Fruit fly (Drosophila melanogaster) whole organism, wandering third instar larva: ENCODE measurements around the gene CG32548.

Experiments used
- CG9705 ChIP-seq: fragments of 200-800 bp; sonication (Bioruptor generic); optimal IDR thresholded peaks from 2 replicates; lab custom pipeline; 2018; ENCODE audit warnings: missing biosample characterization, mild to moderate bottlenecking, missing genetic modification characterization
- Myc ChIP-seq: fragments of >200 bp; optimal IDR thresholded peaks from 2 replicates; lab custom pipeline; 2017
- Sp1 ChIP-seq: fragments of 200-800 bp; sonication (Bioruptor generic); optimal IDR thresholded peaks from 3 replicates; lab custom pipeline; 2019; ENCODE audit warnings: missing biosample characterization, mild to moderate bottlenecking, missing genetic modification characterization, moderate library complexity
- br ChIP-seq: fragments of 200-800 bp; sonication (Bioruptor generic); optimal IDR thresholded peaks from 2 replicates; lab custom pipeline; 2016; ENCODE audit warnings: missing biosample characterization, missing genetic modification characterization
- dl ChIP-seq, 2 experiments: fragments of 175-275, 200-275 bp in 1 of 2; fragments of 200-275 bp in 1 of 2; sonication (Bioruptor generic); optimal IDR thresholded peaks; lab custom pipeline; 2018; ENCODE audit warnings: mild to moderate bottlenecking in 2 of 2, missing biosample characterization in 2 of 2, missing genetic modification characterization in 2 of 2, moderate library complexity in 2 of 2; ENCODE audit not compliant: partially characterized antibody in 2 of 2, insufficient read depth in 1 of 2
- dsf ChIP-seq: sonication (Bioruptor generic); optimal IDR thresholded peaks from 2 replicates; lab custom pipeline; 2016; ENCODE audit warnings: missing biosample characterization, missing genetic modification characterization, borderline replicate concordance
- fru ChIP-seq: fragments of 200-800 bp; sonication (Bioruptor generic); optimal IDR thresholded peaks from 3 replicates; lab custom pipeline; 2016; ENCODE audit warnings: missing biosample characterization, mild to moderate bottlenecking, missing genetic modification characterization
- pan ChIP-seq: fragments of >200 bp; optimal IDR thresholded peaks from 2 replicates; lab custom pipeline; 2017
- sv ChIP-seq: fragments of 200-800 bp; sonication (Bioruptor generic); optimal IDR thresholded peaks from 3 replicates; lab custom pipeline; 2016; ENCODE audit warnings: missing biosample characterization, missing genetic modification characterization

DNA sequence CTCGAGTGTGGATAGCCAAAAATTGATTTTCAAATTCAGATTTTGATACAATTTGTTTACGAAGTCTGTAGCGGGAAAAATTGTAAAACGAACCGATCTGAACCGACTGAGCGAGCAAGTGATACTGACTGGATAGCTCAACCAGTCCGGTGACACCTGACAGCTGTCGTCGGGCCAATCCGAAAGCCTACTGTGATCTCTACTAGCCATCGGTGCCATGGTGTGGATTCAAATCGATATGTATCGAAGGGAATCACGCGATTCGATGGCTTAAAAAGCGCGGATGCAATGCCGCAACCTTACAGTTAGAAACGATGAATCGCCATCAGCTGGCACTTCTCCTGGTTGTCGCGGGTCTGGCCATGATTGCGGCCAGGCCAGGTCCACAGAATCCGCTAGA, 3.2 kb downstream of the CG32548 start, which contains the start of gene CG6290:
- TF ChIP-seq dsf (GFP tag; lab: Kevin White, UChicago) (no peak), pan (lab: Kevin White, UChicago) (no peak), br (no peak), sv (GFP tag; lab: Kevin White, UChicago) (no peak), Myc (lab: Kevin White, UChicago) (no peak), Sp1 (GFP tag; lab: Kevin White, UChicago) (no peak), dl (GFP tag; optimal IDR thresholded peaks at IDR 0.05; lab: Kevin White, UChicago; ENCODE audit: insufficient read depth in 1 of 2, partially characterized antibody in 2 of 2) (no peak), CG9705 (GFP tag; lab: Kevin White, UChicago) (no peak), fru (GFP tag; lab: Kevin White, UChicago) (no peak)
